Worm (Caenorhabditis elegans) whole organism, L3 larva: ENCODE results near the gene W01H2.2.

Experiments
- R02D3.7 ChIP-seq: fragments of 150-350 bp; optimal IDR thresholded peaks from 2 replicates; lab custom pipeline; 2014; ENCODE audit warnings: missing biosample characterization, missing genetic modification characterization
- ZK546.5 ChIP-seq: sonication (generic microtip); optimal IDR thresholded peaks from 2 replicates; lab custom pipeline; 2017; ENCODE audit warnings: missing biosample characterization, missing genetic modification characterization
- ama-1 ChIP-seq: fragments of 150-350 bp; optimal IDR thresholded peaks from 2 replicates; lab custom pipeline; 2018
- ceh-16 ChIP-seq: sonication (generic microtip); optimal IDR thresholded peaks from 2 replicates; lab custom pipeline; 2017; ENCODE audit warnings: missing biosample characterization, missing genetic modification characterization
- ceh-9 ChIP-seq: sonication (generic microtip); optimal IDR thresholded peaks from 2 replicates; lab custom pipeline; 2018; ENCODE audit warnings: missing biosample characterization, missing genetic modification characterization
- egl-5 ChIP-seq: fragments of 150-350 bp; optimal IDR thresholded peaks from 2 replicates; lab custom pipeline; 2017; ENCODE audit warnings: missing biosample characterization, missing genetic modification reagents, missing genetic modification characterization, inconsistent platforms
- elt-1 ChIP-seq: fragments of 150-350 bp; optimal IDR thresholded peaks from 2 replicates; lab custom pipeline; 2014; ENCODE audit warnings: missing biosample characterization, missing genetic modification characterization
- elt-2 ChIP-seq: sonication (generic microtip); optimal IDR thresholded peaks from 2 replicates; lab custom pipeline; 2016; ENCODE audit warnings: missing genetic modification reagents, mild to moderate bottlenecking, missing genetic modification characterization, missing compliant biosample characterization
- eor-1 ChIP-seq, 2 experiments: fragments of 150-350 bp; optimal IDR thresholded peaks; 2 replicates each; lab custom pipeline; 2014 to 2018; ENCODE audit warnings: missing biosample characterization in 2 of 2, missing genetic modification characterization in 2 of 2
- fkh-10 ChIP-seq: sonication (generic microtip); optimal IDR thresholded peaks from 2 replicates; lab custom pipeline; 2017; ENCODE audit warnings: missing biosample characterization, missing genetic modification reagents, missing genetic modification characterization
- fos-1 ChIP-seq: fragments of 150-350 bp; optimal IDR thresholded peaks from 2 replicates; lab custom pipeline; 2014; ENCODE audit warnings: missing biosample characterization, missing genetic modification characterization
- jun-1 ChIP-seq: fragments of 150-350 bp; optimal IDR thresholded peaks from 2 replicates; lab custom pipeline; 2014; ENCODE audit warnings: missing biosample characterization, missing genetic modification reagents, missing genetic modification characterization
- lin-15B ChIP-seq: fragments of 150-350 bp; optimal IDR thresholded peaks from 2 replicates; lab custom pipeline; 2014; ENCODE audit warnings: missing biosample characterization, missing genetic modification characterization
- lsy-12 ChIP-seq: sonication (generic microtip); optimal IDR thresholded peaks from 2 replicates; lab custom pipeline; 2016; ENCODE audit warnings: mild to moderate bottlenecking, missing genetic modification characterization, missing compliant biosample characterization
- mml-1 ChIP-seq: fragments of 150-350 bp; sonication (generic microtip); optimal IDR thresholded peaks from 3 replicates; lab custom pipeline; 2014; ENCODE audit warnings: missing biosample characterization, missing genetic modification characterization
- nfya-1 ChIP-seq: sonication (generic microtip); optimal IDR thresholded peaks from 2 replicates; lab custom pipeline; 2017; ENCODE audit warnings: missing genetic modification characterization, mild to moderate bottlenecking, missing compliant biosample characterization, antibody characterized with exemption, moderate library complexity; ENCODE audit not compliant: insufficient read depth
- nhr-12 ChIP-seq: fragments of 150-350 bp; optimal IDR thresholded peaks from 2 replicates; lab custom pipeline; 2014; ENCODE audit warnings: missing biosample characterization, missing genetic modification characterization
- nhr-23 ChIP-seq: fragments of 150-350 bp; optimal IDR thresholded peaks from 2 replicates; lab custom pipeline; 2014; ENCODE audit warnings: missing biosample characterization, missing genetic modification reagents, missing genetic modification characterization
- nhr-237 ChIP-seq: fragments of 150-350 bp; optimal IDR thresholded peaks from 2 replicates; lab custom pipeline; 2014; ENCODE audit warnings: missing biosample characterization, missing genetic modification characterization
- nhr-25 ChIP-seq: sonication (generic microtip); optimal IDR thresholded peaks from 2 replicates; lab custom pipeline; 2017; ENCODE audit warnings: missing biosample characterization, missing genetic modification characterization
- nhr-28 ChIP-seq: fragments of 150-350 bp; optimal IDR thresholded peaks from 2 replicates; lab custom pipeline; 2014; ENCODE audit warnings: missing biosample characterization, missing genetic modification characterization
- nhr-43 ChIP-seq: sonication (generic microtip); optimal IDR thresholded peaks from 2 replicates; lab custom pipeline; 2016; ENCODE audit warnings: mild to moderate bottlenecking, missing genetic modification characterization, missing compliant biosample characterization; ENCODE audit not compliant: poor library complexity, severe bottlenecking
- nhr-67 ChIP-seq: fragments of 150-350 bp; optimal IDR thresholded peaks from 2 replicates; lab custom pipeline; 2014; ENCODE audit warnings: missing biosample characterization, missing genetic modification characterization
- nhr-76 ChIP-seq: fragments of 150-350 bp; sonication (generic microtip); optimal IDR thresholded peaks from 5 replicates; lab custom pipeline; 2014; ENCODE audit warnings: missing biosample characterization, missing genetic modification characterization
- nhr-77 ChIP-seq: fragments of 150-350 bp; optimal IDR thresholded peaks from 2 replicates; lab custom pipeline; 2014; ENCODE audit warnings: missing biosample characterization, missing genetic modification characterization
- pha-4 ChIP-seq: fragments of 150-350 bp; optimal IDR thresholded peaks from 2 replicates; lab custom pipeline; 2014; ENCODE audit warnings: missing biosample characterization, missing genetic modification reagents, missing genetic modification characterization
- pqm-1 ChIP-seq: fragments of 150-350 bp; optimal IDR thresholded peaks from 2 replicates; lab custom pipeline; 2017; ENCODE audit warnings: missing biosample characterization, missing genetic modification characterization, inconsistent platforms
- snpc-4 ChIP-seq: fragments of 150-350 bp; optimal IDR thresholded peaks from 2 replicates; lab custom pipeline; 2014; ENCODE audit warnings: missing biosample characterization, missing genetic modification characterization
- tbx-2 ChIP-seq: sonication (generic microtip); optimal IDR thresholded peaks from 2 replicates; lab custom pipeline; 2016; ENCODE audit warnings: mild to moderate bottlenecking, missing genetic modification characterization, missing compliant biosample characterization
- unc-39 ChIP-seq: sonication (generic microtip); optimal IDR thresholded peaks from 4 replicates; lab custom pipeline; 2017; ENCODE audit warnings: missing biosample characterization, missing genetic modification characterization
- zag-1 ChIP-seq: fragments of 150-350 bp; optimal IDR thresholded peaks from 2 replicates; lab custom pipeline; 2014; ENCODE audit warnings: missing biosample characterization, missing genetic modification characterization
- ztf-4 ChIP-seq: fragments of 150-350 bp; optimal IDR thresholded peaks from 2 replicates; lab custom pipeline; 2014; ENCODE audit warnings: missing biosample characterization, missing genetic modification characterization

Gene W01H2.2

ce11 chrX:4248417-4248816, 30.2 kb upstream of the W01H2.2 start:
- TF ChIP-seq pha-4 = peak; percentile 90
- peak; percentile 57 for TF ChIP-seq elt-2 (tag; lab: Kevin White, UChicago)
- no peak for TF ChIP-seq egl-5 (tag; lab: Kevin White, UChicago)
- TF ChIP-seq pqm-1 (tag; lab: Kevin White, UChicago) = peak; percentile 48

ce11 chrX:4246867-4247591, 28.8 kb upstream of the W01H2.2 start, which contains the start of gene F48D6.4:
Gene F48D6.4 (minus strand): TSS chrX:4247212.
- TF ChIP-seq ama-1 (lab: Kevin White, UChicago) (peak; percentile 81), unc-39 (no peak), elt-2 (tag; lab: Kevin White, UChicago) (peak; percentile 83)

DNA sequence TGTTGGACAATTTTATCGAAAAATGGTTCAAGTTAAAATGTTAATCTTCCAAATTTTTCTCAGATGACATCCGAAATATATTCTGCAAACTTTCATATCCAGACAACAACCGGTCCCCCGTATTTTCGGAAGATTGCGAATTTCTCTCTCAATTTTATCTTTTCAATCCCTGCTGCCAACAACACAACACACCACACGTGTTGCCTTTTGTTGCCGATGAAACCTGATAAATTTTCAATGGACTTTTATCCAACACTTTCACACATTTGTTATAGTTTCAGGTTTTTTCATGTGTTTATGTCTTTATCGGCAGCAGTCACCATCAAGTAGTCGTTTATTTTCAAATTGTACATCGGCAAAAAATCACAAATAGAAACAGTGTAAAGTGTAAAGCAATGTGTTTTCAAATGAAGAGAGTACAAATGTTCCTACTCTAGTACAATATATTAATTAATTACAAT, 28.0 kb upstream of the W01H2.2 start:
- TF ChIP-seq lsy-12 (tag; lab: Kevin White, UChicago) (peak; percentile 2), pqm-1 (tag; lab: Kevin White, UChicago) (peak; percentile 71), elt-2 (tag; lab: Kevin White, UChicago) (peak; percentile 53), nhr-23 (no peak), nfya-1 (peak; percentile 38), snpc-4 (no peak), pha-4 (peak; percentile 17), R02D3.7 (tag; lab: Kevin White, UChicago) (no peak), nhr-237 (tag; lab: Kevin White, UChicago) (no peak), nhr-77 (tag; lab: Kevin White, UChicago) (no peak), ama-1 (lab: Kevin White, UChicago) (peak; percentile 95), nhr-67 (tag; lab: Kevin White, UChicago) (no peak), nhr-43 (tag; lab: Kevin White, UChicago) (peak; percentile 68), nhr-25 (peak; percentile 43), nhr-28 (tag; lab: Kevin White, UChicago) (no peak)

- no peak for TF ChIP-seq nhr-12 (tag; lab: Kevin White, UChicago)
- TF ChIP-seq nhr-77 (tag; lab: Kevin White, UChicago) = no peak
- TF ChIP-seq nhr-25 = no peak
- TF ChIP-seq pqm-1 (tag; lab: Kevin White, UChicago) = peak; percentile 91
- no peak for TF ChIP-seq ceh-9 (tag; lab: Kevin White, UChicago)
- no peak for TF ChIP-seq ceh-16 (tag; lab: Kevin White, UChicago)
- TF ChIP-seq ztf-4 (tag; lab: Kevin White, UChicago) = no peak
- TF ChIP-seq elt-1 (tag; lab: Kevin White, UChicago) = peak; percentile 28
- TF ChIP-seq zag-1 (tag; lab: Kevin White, UChicago) = no peak
- TF ChIP-seq lin-15B = no peak
- TF ChIP-seq ama-1 (lab: Kevin White, UChicago) = no peak
- TF ChIP-seq nhr-76 (tag; lab: Kevin White, UChicago) = no peak
- TF ChIP-seq tbx-2 (tag; lab: Kevin White, UChicago) = no peak
- TF ChIP-seq ZK546.5 = no peak
- TF ChIP-seq egl-5 (tag; lab: Kevin White, UChicago) = no peak
- TF ChIP-seq nhr-28 (tag; lab: Kevin White, UChicago) = no peak
- peak; percentile 89 for TF ChIP-seq elt-2 (tag; lab: Kevin White, UChicago)
- TF ChIP-seq pha-4 = peak; percentile 42
- no peak for TF ChIP-seq mml-1
- TF ChIP-seq unc-39 = no peak
- no peak for TF ChIP-seq fkh-10 (GFP tag; lab: Kevin White, UChicago)
- TF ChIP-seq fos-1 = no peak
These were observed 26.9 kb upstream of the W01H2.2 start for ce11 chrX:4245124-4245523.

DNA sequence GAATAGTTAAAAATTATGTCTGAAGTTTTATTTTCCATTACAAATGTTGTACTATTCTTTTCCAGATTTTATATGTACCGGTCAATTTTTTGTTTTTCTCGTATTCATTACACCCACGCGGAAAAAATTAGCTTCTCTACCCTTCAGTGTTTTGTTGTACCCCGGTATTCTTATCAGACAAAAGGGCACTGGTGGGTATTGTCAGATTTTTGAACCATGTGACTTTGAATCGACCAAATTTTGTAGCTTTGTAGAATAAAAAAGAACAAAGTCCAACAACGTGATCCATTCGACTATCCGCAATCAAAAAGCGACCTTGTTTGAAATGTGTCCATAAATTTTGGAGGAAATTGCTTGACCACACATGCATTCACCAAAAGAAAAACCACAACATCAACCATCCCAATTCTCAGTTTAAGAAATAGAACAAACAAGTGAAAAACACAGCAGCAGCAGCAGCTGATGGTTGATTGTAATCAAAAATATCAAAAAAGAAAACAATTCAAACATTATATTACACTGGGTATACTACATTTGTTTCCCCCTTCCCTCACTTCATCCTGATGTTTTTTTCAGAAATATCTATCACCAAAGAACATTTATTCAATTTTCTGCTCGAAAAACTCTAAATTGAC, 26.3 kb upstream of the W01H2.2 start:
- peak; percentile 58 for TF ChIP-seq jun-1 (tag; lab: Kevin White, UChicago)
- peak; percentile 42 for TF ChIP-seq elt-2 (tag; lab: Kevin White, UChicago)
- no peak for TF ChIP-seq nhr-67 (tag; lab: Kevin White, UChicago)
- no peak for TF ChIP-seq eor-1 (tag; optimal IDR thresholded peaks at IDR 0.05; lab: Kevin White, UChicago)
- TF ChIP-seq unc-39 = no peak
- TF ChIP-seq pha-4 = peak; percentile 9
- TF ChIP-seq pqm-1 (tag; lab: Kevin White, UChicago) = peak; percentile 37
- peak; percentile 38 for TF ChIP-seq nhr-43 (tag; lab: Kevin White, UChicago)
